Fruit fly (Drosophila melanogaster) whole organism, embryonic: Measurements from ENCODE around the gene CG13096.

ENCODE experiments used
- Aef1 ChIP-seq: fragments of 200-800 bp; sonication (Bioruptor generic); IDR thresholded peaks from 3 replicates; pipeline ENCODE4 v1.3.6; 2022; ENCODE audit warnings: missing biosample characterization, missing genetic modification characterization
- BtbVII ChIP-seq: fragments of 200-800 bp; sonication (Bioruptor generic); optimal IDR thresholded peaks from 3 replicates; lab custom pipeline; 2017; ENCODE audit warnings: missing biosample characterization, mild to moderate bottlenecking, missing genetic modification characterization
- CG10565 ChIP-seq: fragments of 200-800 bp; sonication (Bioruptor generic); optimal IDR thresholded peaks from 3 replicates; lab custom pipeline; 2016; ENCODE audit warnings: missing biosample characterization, mild to moderate bottlenecking, missing genetic modification characterization
- CG11398 ChIP-seq: fragments of 200-800 bp; sonication (Bioruptor generic); optimal IDR thresholded peaks from 2 replicates; lab custom pipeline; 2016; ENCODE audit warnings: missing biosample characterization, missing genetic modification characterization
- CG13123 ChIP-seq: fragments of 200-800 bp; sonication (Bioruptor generic); optimal IDR thresholded peaks from 2 replicates; lab custom pipeline; 2016; ENCODE audit warnings: missing biosample characterization, missing genetic modification characterization
- CG14014 ChIP-seq: fragments of 200-800 bp; sonication (Bioruptor generic); IDR thresholded peaks from 2 replicates; pipeline ENCODE4 v1.3.6; 2022; ENCODE audit warnings: missing biosample characterization, missing genetic modification characterization
- CG14441 ChIP-seq: fragments of 200-800 bp; sonication (Bioruptor generic); IDR thresholded peaks from 2 replicates; pipeline ENCODE4 v1.3.6; 2022; ENCODE audit warnings: missing biosample characterization, missing genetic modification characterization
- CG16779 ChIP-seq: fragments of 200-800 bp; sonication (Bioruptor generic); IDR thresholded peaks from 2 replicates; pipeline ENCODE4 v1.3.6; 2022; ENCODE audit warnings: missing biosample characterization, missing genetic modification characterization
- CG18476 ChIP-seq: fragments of 200-800 bp; sonication (Bioruptor generic); optimal IDR thresholded peaks from 2 replicates; lab custom pipeline; 2016; ENCODE audit warnings: missing biosample characterization, mild to moderate bottlenecking, missing genetic modification characterization
- CG2199 ChIP-seq: fragments of 200-800 bp; sonication (Bioruptor generic); IDR thresholded peaks from 3 replicates; pipeline ENCODE4 v1.3.6; 2022; ENCODE audit warnings: missing biosample characterization, missing genetic modification characterization
- CG43689 ChIP-seq: fragments of 200-800 bp; sonication (Bioruptor generic); IDR thresholded peaks from 2 replicates; pipeline ENCODE4 v1.3.6; 2022; ENCODE audit warnings: missing biosample characterization, missing genetic modification characterization
- CG4820 ChIP-seq: fragments of 200-800 bp; sonication (Bioruptor generic); optimal IDR thresholded peaks from 3 replicates; lab custom pipeline; 2016; ENCODE audit warnings: missing biosample characterization, missing genetic modification characterization
- CG5245 ChIP-seq: fragments of 200-800 bp; sonication (Bioruptor generic); optimal IDR thresholded peaks from 3 replicates; lab custom pipeline; 2016; ENCODE audit warnings: missing biosample characterization, missing genetic modification characterization
- CG5953 ChIP-seq: fragments of 200-800 bp; sonication (Bioruptor generic); IDR thresholded peaks from 2 replicates; pipeline ENCODE4 v1.3.6; 2022; ENCODE audit warnings: missing biosample characterization, missing genetic modification characterization
- CG6175 ChIP-seq: fragments of 200-800 bp; sonication (Bioruptor generic); IDR thresholded peaks from 3 replicates; pipeline ENCODE4 v1.3.6; 2022; ENCODE audit warnings: missing biosample characterization, missing genetic modification characterization
- CG6854 ChIP-seq: fragments of 200-800 bp; sonication (Bioruptor generic); optimal IDR thresholded peaks from 3 replicates; lab custom pipeline; 2017; ENCODE audit warnings: missing biosample characterization, mild to moderate bottlenecking, missing genetic modification characterization
- CG8089 ChIP-seq: fragments of 200-800 bp; sonication (Bioruptor generic); optimal IDR thresholded peaks from 3 replicates; lab custom pipeline; 2016; ENCODE audit warnings: missing biosample characterization, missing genetic modification characterization
- CG9932 ChIP-seq: fragments of 200-800 bp; sonication (Bioruptor generic); IDR thresholded peaks from 2 replicates; pipeline ENCODE4 v1.3.6; 2022; ENCODE audit warnings: missing biosample characterization, missing genetic modification characterization
- Deaf1 ChIP-seq: fragments of 200-800 bp; optimal IDR thresholded peaks from 3 replicates; lab custom pipeline; 2019; ENCODE audit warnings: missing biosample characterization, mild to moderate bottlenecking, missing genetic modification characterization, moderate library complexity
- Doc2 ChIP-seq: fragments of 200-800 bp; sonication (Bioruptor generic); IDR thresholded peaks from 2 replicates; pipeline ENCODE4 v1.3.6; 2022; ENCODE audit warnings: missing biosample characterization, missing genetic modification characterization
- Fer3 ChIP-seq: fragments of 200-800 bp; sonication (Bioruptor generic); optimal IDR thresholded peaks from 2 replicates; lab custom pipeline; 2018; ENCODE audit warnings: missing biosample characterization, mild to moderate bottlenecking, missing genetic modification characterization, moderate library complexity
- HmgD ChIP-seq: fragments of 200-800 bp; sonication (Bioruptor generic); optimal IDR thresholded peaks from 3 replicates; lab custom pipeline; 2016; ENCODE audit warnings: missing biosample characterization, missing genetic modification characterization
- Hsf ChIP-seq: fragments of 200-800 bp; sonication (Bioruptor generic); optimal IDR thresholded peaks from 3 replicates; lab custom pipeline; 2016; ENCODE audit warnings: missing biosample characterization, missing genetic modification characterization
- Mes4 ChIP-seq: fragments of 200-800 bp; sonication (Bioruptor generic); optimal IDR thresholded peaks from 2 replicates; lab custom pipeline; 2016; ENCODE audit warnings: missing biosample characterization, missing genetic modification characterization
- Mrtf ChIP-seq: fragments of 200-800 bp; sonication (Bioruptor generic); IDR thresholded peaks from 3 replicates; pipeline ENCODE4 v1.3.6; 2022; ENCODE audit warnings: missing biosample characterization, missing genetic modification characterization
- Neu2 ChIP-seq: fragments of 200-800 bp; sonication (Bioruptor generic); optimal IDR thresholded peaks from 3 replicates; lab custom pipeline; 2016; ENCODE audit warnings: missing biosample characterization, missing genetic modification characterization, borderline replicate concordance
- Ptx1 ChIP-seq: fragments of 200-800 bp; sonication (Bioruptor generic); IDR thresholded peaks from 2 replicates; pipeline ENCODE4 v1.3.6; 2022; ENCODE audit warnings: missing biosample characterization, missing genetic modification characterization
- Side ChIP-seq: fragments of 200-800 bp; sonication (Bioruptor generic); optimal IDR thresholded peaks from 2 replicates; lab custom pipeline; 2016; ENCODE audit warnings: missing biosample characterization, missing genetic modification characterization
- Sry-β ChIP-seq: fragments of 200-800 bp; sonication (Bioruptor generic); optimal IDR thresholded peaks from 2 replicates; lab custom pipeline; 2018; ENCODE audit warnings: missing biosample characterization, mild to moderate bottlenecking, missing genetic modification characterization, moderate library complexity
- Stat92E ChIP-seq, 3 experiments: fragments of >200 bp in 2 of 3; fragments of 200-800 bp in 1 of 3; sonication (Bioruptor generic) in 1 of 3; optimal IDR thresholded peaks; 2 replicates each; lab custom pipeline; 2017 to 2019; ENCODE audit warnings: missing biosample characterization in 3 of 3, missing genetic modification characterization in 3 of 3, mild to moderate bottlenecking in 1 of 3, moderate library complexity in 1 of 3
- Xbp1 ChIP-seq: fragments of 200-800 bp; sonication (Bioruptor generic); optimal IDR thresholded peaks from 3 replicates; lab custom pipeline; 2016; ENCODE audit warnings: missing biosample characterization, mild to moderate bottlenecking, missing genetic modification characterization
- bab2 ChIP-seq: fragments of 200-800 bp; sonication (Bioruptor generic); optimal IDR thresholded peaks from 2 replicates; lab custom pipeline; 2016; ENCODE audit warnings: missing biosample characterization, missing genetic modification characterization
- cg ChIP-seq: fragments of 200-800 bp; sonication (Bioruptor generic); optimal IDR thresholded peaks from 3 replicates; lab custom pipeline; 2019; ENCODE audit warnings: missing biosample characterization, mild to moderate bottlenecking, missing genetic modification characterization, moderate library complexity
- crp ChIP-seq, 2 experiments: fragments of 200-800 bp; sonication (Bioruptor generic); optimal IDR thresholded peaks; 2 replicates in 1 of 2; 3 replicates in 1 of 2; lab custom pipeline; 2017; ENCODE audit warnings: missing biosample characterization in 2 of 2, missing genetic modification characterization in 2 of 2, mild to moderate bottlenecking in 1 of 2, moderate library complexity in 1 of 2
- da ChIP-seq: fragments of 200-800 bp; sonication (Bioruptor generic); optimal IDR thresholded peaks from 2 replicates; lab custom pipeline; 2016; ENCODE audit warnings: missing biosample characterization, missing genetic modification characterization
- danr ChIP-seq: fragments of 200-800 bp; sonication (Bioruptor generic); IDR thresholded peaks from 2 replicates; pipeline ENCODE4 v1.3.6; 2022; ENCODE audit warnings: missing biosample characterization, missing genetic modification characterization
- dati ChIP-seq: fragments of 200-800 bp; sonication (Bioruptor generic); IDR thresholded peaks from 2 replicates; pipeline ENCODE4 v1.3.6; 2022; ENCODE audit warnings: missing biosample characterization, missing genetic modification characterization
- dysf ChIP-seq: fragments of 200-800 bp; sonication (Bioruptor generic); IDR thresholded peaks from 3 replicates; pipeline ENCODE4 v1.3.6; 2022; ENCODE audit warnings: missing biosample characterization, missing genetic modification characterization
- ewg ChIP-seq: fragments of 200-800 bp; sonication (Bioruptor generic); optimal IDR thresholded peaks from 3 replicates; lab custom pipeline; 2017; ENCODE audit warnings: mild to moderate bottlenecking, missing biosample characterization, missing genetic modification reagents, missing genetic modification characterization
- eyg ChIP-seq: fragments of 200-800 bp; sonication (Bioruptor generic); optimal IDR thresholded peaks from 3 replicates; lab custom pipeline; 2016; ENCODE audit warnings: missing biosample characterization, missing genetic modification characterization
- fd3F ChIP-seq: fragments of 200-800 bp; sonication (Bioruptor generic); optimal IDR thresholded peaks from 2 replicates; lab custom pipeline; 2018; ENCODE audit warnings: missing biosample characterization, mild to moderate bottlenecking, missing genetic modification characterization, moderate library complexity
- fd96Cb ChIP-seq: fragments of 200-800 bp; sonication (Bioruptor generic); optimal IDR thresholded peaks from 2 replicates; lab custom pipeline; 2018; ENCODE audit warnings: missing biosample characterization, mild to moderate bottlenecking, missing genetic modification characterization, moderate library complexity
- gce ChIP-seq: fragments of 200-800 bp; sonication (Bioruptor generic); IDR thresholded peaks from 3 replicates; pipeline ENCODE4 v1.3.6; 2022; ENCODE audit warnings: missing biosample characterization, missing genetic modification characterization
- gfzf ChIP-seq: fragments of 200-800 bp; sonication (Bioruptor generic); optimal IDR thresholded peaks from 2 replicates; lab custom pipeline; 2016; ENCODE audit warnings: missing biosample characterization, mild to moderate bottlenecking, missing genetic modification characterization, moderate library complexity
- kah ChIP-seq: fragments of 200-800 bp; sonication (Bioruptor generic); optimal IDR thresholded peaks from 2 replicates; lab custom pipeline; 2018; ENCODE audit warnings: missing biosample characterization, mild to moderate bottlenecking, missing genetic modification characterization
- prd ChIP-seq, 3 experiments: fragments of >200 bp in 2 of 3; fragments of 200-800 bp in 1 of 3; sonication (Bioruptor generic) in 1 of 3; optimal IDR thresholded peaks in 2 of 3; IDR thresholded peaks in 1 of 3; 2 replicates in 2 of 3; 3 replicates in 1 of 3; pipeline versions ENCODE4 v1.3.6 to Lab custom; 2017 to 2022; ENCODE audit warnings: missing biosample characterization in 1 of 3, missing genetic modification characterization in 1 of 3
- pros ChIP-seq: fragments of 200-800 bp; sonication (Bioruptor generic); optimal IDR thresholded peaks from 3 replicates; lab custom pipeline; 2019; ENCODE audit warnings: missing biosample characterization, mild to moderate bottlenecking, missing genetic modification characterization, moderate library complexity
- ranshi ChIP-seq: fragments of 200-800 bp; sonication (Bioruptor generic); IDR thresholded peaks from 2 replicates; pipeline ENCODE4 v1.3.6; 2022; ENCODE audit warnings: missing biosample characterization, missing genetic modification characterization
- salm ChIP-seq: fragments of 200-800 bp; sonication (Bioruptor generic); optimal IDR thresholded peaks from 2 replicates; lab custom pipeline; 2018; ENCODE audit warnings: missing biosample characterization, mild to moderate bottlenecking, missing genetic modification characterization
- seq ChIP-seq: fragments of 200-800 bp; sonication (Bioruptor generic); IDR thresholded peaks from 2 replicates; pipeline ENCODE4 v1.3.6; 2022; ENCODE audit warnings: missing biosample characterization, missing genetic modification characterization
- slou ChIP-seq: fragments of 200-800 bp; sonication (Bioruptor generic); optimal IDR thresholded peaks from 3 replicates; lab custom pipeline; 2016; ENCODE audit warnings: missing biosample characterization, missing genetic modification characterization
- tap ChIP-seq: fragments of 200-800 bp; optimal IDR thresholded peaks from 3 replicates; lab custom pipeline; 2019; ENCODE audit warnings: missing biosample characterization, mild to moderate bottlenecking, missing genetic modification characterization, moderate library complexity

The CG13096 gene

dm6 chr2L:8471667-8472066 lies 40.0 kb downstream of the CG13096 start (continued):
- TF ChIP-seq CG4820 (peak; percentile 50), CG13123 (no peak), Doc2 (GFP tag; lab: Robert Waterston, UW) (no peak), Aef1 (no peak), danr (GFP tag; lab: Robert Waterston, UW) (no peak), eyg (GFP tag; lab: Kevin White, UChicago) (no peak), CG18476 (GFP tag; lab: Kevin White, UChicago) (no peak), CG43689 (GFP tag; lab: Robert Waterston, UW) (no peak), dati (GFP tag; lab: Robert Waterston, UW) (no peak), HmgD (no peak), Mrtf (GFP tag; lab: Robert Waterston, UW) (no peak), Hsf (GFP tag; lab: Kevin White, UChicago) (no peak), CG14441 (GFP tag; lab: Robert Waterston, UW) (no peak), gfzf (GFP tag; lab: Kevin White, UChicago) (no peak), CG5953 (no peak), CG14014 (GFP tag; lab: Robert Waterston, UW) (no peak), salm (tag; lab: Kevin White, UChicago) (no peak), Neu2 (GFP tag; lab: Kevin White, UChicago) (no peak), CG6854 (GFP tag; lab: Kevin White, UChicago) (no peak), Mes4 (GFP tag; lab: Kevin White, UChicago) (no peak), Xbp1 (GFP tag; lab: Kevin White, UChicago) (peak; percentile 17), dysf (GFP tag; lab: Robert Waterston, UW) (0 out of 3 replicates have a peak, but pooled peaks have one; percentile 44), gce (GFP tag; lab: Robert Waterston, UW) (no peak), CG16779 (GFP tag; lab: Robert Waterston, UW) (no peak), tap (peak; percentile 11), Side (GFP tag; lab: Kevin White, UChicago) (no peak), kah (GFP tag; lab: Kevin White, UChicago) (no peak), seq (no peak), Ptx1 (GFP tag; lab: Robert Waterston, UW) (peak; percentile 32; the same call in 1 of the 2 replicates), CG9932 (GFP tag; lab: Robert Waterston, UW) (no peak), Stat92E (GFP tag; optimal IDR thresholded peaks at IDR 0.05; lab: Kevin White, UChicago) (no peak), ranshi (GFP tag; lab: Robert Waterston, UW) (no peak), fd96Cb (tag; lab: Kevin White, UChicago) (peak; percentile 58), Deaf1 (tag; lab: Kevin White, UChicago) (no peak), CG5245 (GFP tag; lab: Kevin White, UChicago) (no peak), CG6175 (GFP tag; lab: Robert Waterston, UW) (no peak), bab2 (GFP tag; lab: Kevin White, UChicago) (no peak), CG10565 (GFP tag; lab: Kevin White, UChicago) (no peak), slou (GFP tag; lab: Kevin White, UChicago) (no peak), crp (GFP tag; optimal IDR thresholded peaks at IDR 0.05; lab: Kevin White, UChicago) (no peak), cg (GFP tag; lab: Kevin White, UChicago) (no peak), CG2199 (GFP tag; lab: Robert Waterston, UW) (no peak), prd (optimal IDR thresholded peaks at IDR 0.05; lab: Kevin White, UChicago) (no peak), prd (GFP tag; IDR thresholded peaks at IDR 0.05; lab: Robert Waterston, UW) (peak; percentile 61; the same call in 2 of the 3 replicates), CG8089 (GFP tag; lab: Kevin White, UChicago) (no peak), Fer3 (tag; lab: Kevin White, UChicago) (no peak), ewg (no peak), Sry-β (GFP tag; lab: Kevin White, UChicago) (no peak), fd3F (no peak), BtbVII (GFP tag; lab: Kevin White, UChicago) (no peak), CG11398 (no peak), da (GFP tag; lab: Kevin White, UChicago) (no peak), pros (GFP tag; lab: Kevin White, UChicago) (no peak)
